Worm (Caenorhabditis elegans): ENCODE data around the gene C04G6.4.

ce11 chrII:5112082-5112481, 28.8 kb upstream of the C04G6.4 start, which contains the start of gene F09C12.8:
- TF ChIP-seq ama-1 (optimal IDR thresholded peaks at IDR 0.05) (no peak), pes-1 (GFP tag; IDR thresholded peaks at IDR 0.05) (no peak), tbx-37 (GFP tag; conservative IDR thresholded peaks at IDR 0.05) (no peak), aly-1 (tag; optimal IDR thresholded peaks at IDR 0.05) (no peak), tra-4 (tag; optimal IDR thresholded peaks at IDR 0.05) (no peak), scrt-1 (GFP tag; IDR thresholded peaks at IDR 0.05) (no peak), flt-1 (GFP tag; IDR thresholded peaks at IDR 0.05) (no peak), ets-7 (tag; optimal IDR thresholded peaks at IDR 0.05) (no peak), tbx-11 (GFP tag; IDR thresholded peaks at IDR 0.05) (no peak), sea-1 (GFP tag; conservative IDR thresholded peaks at IDR 0.05) (no peak)

Data from whole organism, early embryonic.